Fruit fly (Drosophila melanogaster): Measurements from ENCODE around the gene CG32081.

CG32081 gene

DNA sequence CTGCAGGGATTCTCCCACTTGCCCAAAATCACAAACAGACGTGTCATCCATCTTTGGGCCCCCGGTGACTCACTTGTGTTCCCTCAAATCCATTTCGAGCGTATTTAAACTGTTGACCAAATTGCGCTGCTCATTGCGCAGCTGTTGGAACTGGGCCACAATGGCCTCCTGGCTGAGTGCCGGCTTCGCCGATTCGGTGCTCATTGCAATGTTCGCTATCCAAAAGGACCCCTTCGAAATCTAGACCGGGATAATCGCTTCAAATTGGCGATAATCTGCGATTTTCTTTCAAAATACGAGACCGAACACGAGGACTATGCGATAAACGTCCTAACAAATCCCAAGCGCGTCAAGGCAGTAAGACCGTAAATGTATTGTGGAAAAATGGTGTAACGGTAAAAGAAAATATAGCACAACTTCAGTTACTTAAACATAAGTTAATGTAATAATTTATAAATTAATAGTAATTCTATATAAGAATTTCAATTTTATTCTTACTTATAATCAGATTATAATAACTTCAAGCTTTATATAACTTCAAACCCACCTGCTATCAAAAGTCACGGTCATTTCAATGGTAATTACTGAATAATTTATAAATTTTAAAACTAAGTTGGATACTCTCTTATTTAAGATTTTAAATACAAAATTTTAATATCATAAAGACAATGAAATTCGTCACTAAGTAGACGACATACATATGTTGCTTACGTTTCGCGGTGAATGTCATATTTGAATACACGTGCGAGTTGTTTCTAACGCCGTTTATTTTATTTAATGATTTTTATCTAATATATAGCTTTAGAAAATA lies 46.9 kb downstream of the CG32081 start, which contains the start of the genes Pfdn2 and Noc1 (continued):
- peak; percentile 47 for TF ChIP-seq Six4 (GFP tag; optimal IDR thresholded peaks at IDR 0.05)
- TF ChIP-seq stc (GFP tag; IDR thresholded peaks at IDR 0.05) = 0 out of 2 replicates have a peak, but pooled peaks have one; percentile 25
- no peak for TF ChIP-seq Scr (GFP tag; IDR thresholded peaks at IDR 0.05; ENCODE audit: partially characterized antibody)
- peak; percentile 80 for TF ChIP-seq CoRest (tag; optimal IDR thresholded peaks at IDR 0.05)
- peak; percentile 49; the same call in 1 of the 3 replicates for TF ChIP-seq CG7357 (GFP tag; IDR thresholded peaks at IDR 0.05)
- no peak for TF ChIP-seq CG4282 (GFP tag; optimal IDR thresholded peaks at IDR 0.05)
- peak; percentile 68 for TF ChIP-seq dmrt11E (tag; optimal IDR thresholded peaks at IDR 0.05)
- peak; percentile 55 for TF ChIP-seq CG1602 (GFP tag; optimal IDR thresholded peaks at IDR 0.05)
- no peak for TF ChIP-seq CG12769 (tag; optimal IDR thresholded peaks at IDR 0.05)
- TF ChIP-seq CG12391 (tag; optimal IDR thresholded peaks at IDR 0.05) = peak; percentile 89
- TF ChIP-seq CG4424 (GFP tag; optimal IDR thresholded peaks at IDR 0.05) = peak; percentile 40
- TF ChIP-seq CG6765 (GFP tag; optimal IDR thresholded peaks at IDR 0.05) = no peak
- peak; percentile 27 for TF ChIP-seq zfh2 (GFP tag; optimal IDR thresholded peaks at IDR 0.05)
- peak; percentile 34; the same call in 1 of the 2 replicates for TF ChIP-seq MBD-R2 (GFP tag; IDR thresholded peaks at IDR 0.05)
- TF ChIP-seq dysf (GFP tag; IDR thresholded peaks at IDR 0.05) = peak; percentile 60; the same call in 2 of the 3 replicates
- TF ChIP-seq phol (tag; optimal IDR thresholded peaks at IDR 0.05) = peak; percentile 42
- no peak for TF ChIP-seq slou (GFP tag; optimal IDR thresholded peaks at IDR 0.05)
- TF ChIP-seq CG3847 (GFP tag; IDR thresholded peaks at IDR 0.05) = 0 out of 2 replicates have a peak, but pooled peaks have one; percentile 26
- no peak for TF ChIP-seq CG1529 (GFP tag; optimal IDR thresholded peaks at IDR 0.05)
- TF ChIP-seq bbx (GFP tag; IDR thresholded peaks at IDR 0.05; ENCODE audit: partially characterized antibody) = no peak
- TF ChIP-seq CG13775 (GFP tag; optimal IDR thresholded peaks at IDR 0.05) = peak; percentile 64
- no peak for TF ChIP-seq Adf1 (GFP tag; IDR thresholded peaks at IDR 0.05)
- TF ChIP-seq insv (GFP tag; optimal IDR thresholded peaks at IDR 0.05) = no peak
- TF ChIP-seq CG10267 (tag; optimal IDR thresholded peaks at IDR 0.05) = peak; percentile 60
- TF ChIP-seq CG14710 (tag; optimal IDR thresholded peaks at IDR 0.05) = peak; percentile 73
- no peak for TF ChIP-seq sens (GFP tag)
- TF ChIP-seq Awh (GFP tag; IDR thresholded peaks at IDR 0.05) = 0 out of 2 replicates have a peak, but pooled peaks have one; percentile 15
- peak; percentile 61 for TF ChIP-seq az2 (GFP tag; optimal IDR thresholded peaks at IDR 0.05)
- TF ChIP-seq NC2α (GFP tag; optimal IDR thresholded peaks at IDR 0.05) = no peak
- peak; percentile 43 for TF ChIP-seq mam (GFP tag; optimal IDR thresholded peaks at IDR 0.05)
- peak; percentile 87 for TF ChIP-seq row (GFP tag; IDR thresholded peaks at IDR 0.05)
- TF ChIP-seq corto (GFP tag; optimal IDR thresholded peaks at IDR 0.05) = no peak
- peak; percentile 73 for TF ChIP-seq CG13424 (tag; optimal IDR thresholded peaks at IDR 0.05)
- peak; percentile 5 for TF ChIP-seq CG6683 (GFP tag; optimal IDR thresholded peaks at IDR 0.05)
- peak; percentile 36 for TF ChIP-seq HmgZ (tag; optimal IDR thresholded peaks at IDR 0.05)
- peak; percentile 78 for TF ChIP-seq CG2712 (tag; optimal IDR thresholded peaks at IDR 0.05)
- peak; percentile 12; the same call in 1 of the 2 replicates for TF ChIP-seq CG14667 (GFP tag; IDR thresholded peaks at IDR 0.05)
- TF ChIP-seq CG3838 (GFP tag; optimal IDR thresholded peaks at IDR 0.05) = no peak
- 0 out of 2 replicates have a peak, but pooled peaks have one; percentile 9 for TF ChIP-seq danr (GFP tag; IDR thresholded peaks at IDR 0.05)
- TF ChIP-seq Ssrp (tag; optimal IDR thresholded peaks at IDR 0.05) = peak; percentile 70
- TF ChIP-seq Trl (optimal IDR thresholded peaks at IDR 0.05) = no peak
- peak; percentile 32 for TF ChIP-seq Trl (GFP tag; optimal IDR thresholded peaks at IDR 0.05)
- TF ChIP-seq ewg (GFP tag; optimal IDR thresholded peaks at IDR 0.05) = peak; percentile 53
- TF ChIP-seq vvl (GFP tag; IDR thresholded peaks at IDR 0.05) = peak; percentile 26; the same call in 1 of the 2 replicates
- TF ChIP-seq z (GFP tag; IDR thresholded peaks at IDR 0.05) = no peak
- TF ChIP-seq Hr3 (GFP tag; optimal IDR thresholded peaks at IDR 0.05) = peak; percentile 83
- peak; percentile 45 for TF ChIP-seq lilli (GFP tag; optimal IDR thresholded peaks at IDR 0.05)
- TF ChIP-seq CG10979 (tag; optimal IDR thresholded peaks at IDR 0.05) = peak; percentile 33
- TF ChIP-seq dan (GFP tag; IDR thresholded peaks at IDR 0.05) = no peak

Measured in whole organism, embryonic.